Worm (Caenorhabditis elegans) whole organism, L1 larva: ENCODE results near the gene F59E12.15.

Source experiments
- ama-1 ChIP-seq: fragments of 150-350 bp; optimal IDR thresholded peaks from 2 replicates; lab custom pipeline; 2014
- efl-1 ChIP-seq, 4 experiments: fragments of 150-350 bp; optimal IDR thresholded peaks in 3 of 4; peaks in 1 of 4; 1 replicate in 1 of 4; 2 replicates in 3 of 4; lab custom pipeline; 2014; ENCODE audit warnings: missing biosample characterization in 2 of 4, missing genetic modification characterization in 2 of 4, missing genetic modification reagents in 2 of 4
- hlh-17 ChIP-seq: fragments of 200-800 bp; sonication (Bioruptor generic); optimal IDR thresholded peaks from 2 replicates; lab custom pipeline; 2018; ENCODE audit warnings: missing genetic modification characterization, mild to moderate bottlenecking, missing compliant biosample characterization, moderate library complexity, borderline replicate concordance
- lin-13 ChIP-seq: fragments of 150-350 bp; optimal IDR thresholded peaks from 2 replicates; lab custom pipeline; 2014; ENCODE audit warnings: missing biosample characterization, missing genetic modification reagents, missing genetic modification characterization
- mep-1 ChIP-seq: fragments of 150-350 bp; optimal IDR thresholded peaks from 2 replicates; lab custom pipeline; 2014; ENCODE audit warnings: missing biosample characterization, missing genetic modification characterization
- nhr-237 ChIP-seq: fragments of 150-350 bp; optimal IDR thresholded peaks from 2 replicates; lab custom pipeline; 2014; ENCODE audit warnings: missing biosample characterization, missing genetic modification characterization
- nhr-76 ChIP-seq: sonication (generic microtip); optimal IDR thresholded peaks from 2 replicates; lab custom pipeline; 2017; ENCODE audit warnings: missing biosample characterization, missing genetic modification characterization
- nhr-77 ChIP-seq: fragments of 150-350 bp; optimal IDR thresholded peaks from 2 replicates; lab custom pipeline; 2014; ENCODE audit warnings: missing biosample characterization, missing genetic modification characterization
- snu-23 ChIP-seq: sonication (generic microtip); optimal IDR thresholded peaks from 2 replicates; lab custom pipeline; 2016; ENCODE audit warnings: missing genetic modification characterization, missing compliant biosample characterization
- tbx-2 ChIP-seq: sonication (generic microtip); optimal IDR thresholded peaks from 2 replicates; lab custom pipeline; 2016; ENCODE audit warnings: missing genetic modification characterization, missing compliant biosample characterization
- unc-62 ChIP-seq: fragments of 150-350 bp; optimal IDR thresholded peaks from 2 replicates; lab custom pipeline; 2014; ENCODE audit warnings: missing biosample characterization, missing genetic modification reagents, missing genetic modification characterization
- unc-86 ChIP-seq: sonication (generic microtip); optimal IDR thresholded peaks from 2 replicates; lab custom pipeline; 2016; ENCODE audit warnings: missing genetic modification characterization, missing compliant biosample characterization

DNA sequence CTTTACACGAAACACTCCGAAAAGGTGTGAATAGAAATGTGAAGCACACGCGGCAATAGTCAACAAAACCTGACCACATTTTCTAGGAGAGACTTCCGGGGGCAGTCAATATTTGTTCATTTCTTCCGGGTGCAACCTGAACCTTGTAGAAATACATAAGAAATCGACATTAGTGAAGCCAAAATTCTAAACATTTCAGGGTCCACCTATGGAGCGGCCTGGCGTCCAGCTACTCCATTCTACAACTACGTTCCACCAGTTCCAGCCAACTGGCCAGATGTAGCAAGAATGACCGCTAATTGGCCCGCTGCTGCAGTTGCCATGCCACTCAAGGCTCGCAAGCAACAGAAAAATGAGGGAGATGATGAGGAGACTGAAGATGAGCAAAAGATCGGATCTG lies 48.9 kb downstream of the F59E12.15 start:
- TF ChIP-seq lin-13 (GFP tag; lab: Kevin White, UChicago) (no peak), efl-1 (optimal IDR thresholded peaks at IDR 0.05; lab: Kevin White, UChicago) (no peak), efl-1 (GFP tag; optimal IDR thresholded peaks at IDR 0.05 in 1 of 2; lab: Kevin White, UChicago) (no peak), unc-62 (GFP tag; lab: Kevin White, UChicago) (no peak), tbx-2 (tag; lab: Kevin White, UChicago) (no peak), nhr-76 (tag; lab: Kevin White, UChicago) (no peak), ama-1 (lab: Kevin White, UChicago) (no peak), hlh-17 (GFP tag; lab: Kevin White, UChicago) (no peak), nhr-237 (tag; lab: Kevin White, UChicago) (no peak), unc-86 (no peak), snu-23 (GFP tag; lab: Kevin White, UChicago) (no peak), mep-1 (tag; lab: Kevin White, UChicago) (no peak), nhr-77 (tag; lab: Kevin White, UChicago) (no peak)
